Worm (Caenorhabditis elegans): ENCODE measurements around the gene T01D3.3.
A peak's percentile ranks its signal among the peaks of the same experiment; 100 is the strongest.

The T01D3.3 gene

DNA sequence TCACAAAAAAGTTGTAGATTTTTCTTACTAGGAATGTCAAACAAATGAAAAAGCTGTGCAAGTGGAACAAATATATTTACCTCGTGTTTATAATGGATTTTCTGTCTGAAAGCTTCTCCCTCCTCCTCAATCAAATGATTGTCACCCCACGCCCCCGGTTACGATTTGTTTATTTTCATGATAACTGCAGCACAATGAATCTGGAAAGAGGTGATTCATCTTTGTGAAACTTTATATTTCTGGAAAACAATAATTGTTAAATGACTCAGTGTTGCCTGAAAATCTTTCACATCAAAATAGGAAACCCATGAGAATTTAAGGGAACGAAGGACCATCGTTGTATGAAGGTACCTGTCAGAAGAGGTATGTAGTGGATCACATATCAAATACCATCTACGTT lies 44.6 kb downstream of the T01D3.3 start, which contains the start of gene F35E12.10:
F35E12.10 (minus strand) TSS at position 101 of the 400 bp plus-strand sequence.
- TF ChIP-seq aha-1 (tag) (peak; percentile 69), nhr-10 (tag; optimal IDR thresholded peaks at IDR 0.05) (no peak), lin-39 (tag; optimal IDR thresholded peaks at IDR 0.05) (no peak), unc-62 (GFP tag; optimal IDR thresholded peaks at IDR 0.05 in 1 of 2) (peak in 1 of 2 experiments; percentile 37), unc-62 (tag; optimal IDR thresholded peaks at IDR 0.05) (no peak)

ce11 chrV:13751811-13752210 lies 47.7 kb downstream of the T01D3.3 start, which contains the start of gene cld-9:
Gene cld-9, minus strand, starts transcription at chrV:13751891.
- TF ChIP-seq attf-4 (tag; optimal IDR thresholded peaks at IDR 0.05) (no peak), pqm-1 (tag; optimal IDR thresholded peaks at IDR 0.05) (peak; percentile 51), F26F4.8 (GFP tag; conservative IDR thresholded peaks at IDR 0.05) (no peak), ZK546.5 (tag; optimal IDR thresholded peaks at IDR 0.05) (no peak), nhr-28 (tag; optimal IDR thresholded peaks at IDR 0.05) (peak; percentile 0), dpl-1 (GFP tag; optimal IDR thresholded peaks at IDR 0.05) (no peak), egl-43 (GFP tag; IDR thresholded peaks at IDR 0.05) (no peak), D1046.2 (GFP tag; IDR thresholded peaks at IDR 0.05) (no peak), daf-8 (GFP tag; IDR thresholded peaks at IDR 0.05) (no peak), mxl-2 (GFP tag; conservative IDR thresholded peaks at IDR 0.05) (no peak), F37D6.2 (tag; optimal IDR thresholded peaks at IDR 0.05) (no peak), tra-1 (GFP tag; IDR thresholded peaks at IDR 0.05) (no peak), aly-2 (tag; optimal IDR thresholded peaks at IDR 0.05) (no peak), php-3 (GFP tag; IDR thresholded peaks at IDR 0.05) (0 out of 2 replicates have a peak, but pooled peaks have one; percentile 30), zag-1 (tag; optimal IDR thresholded peaks at IDR 0.05) (no peak), daf-19 (GFP tag; conservative IDR thresholded peaks at IDR 0.05) (no peak), nhr-6 (tag; optimal IDR thresholded peaks at IDR 0.05) (no peak), lin-15B (tag; optimal IDR thresholded peaks at IDR 0.05) (no peak), hlh-11 (tag; optimal IDR thresholded peaks at IDR 0.05) (peak; percentile 7), nhr-102 (tag; optimal IDR thresholded peaks at IDR 0.05) (no peak), daf-16 (GFP tag; optimal IDR thresholded peaks at IDR 0.05) (no peak), daf-16 (tag; optimal IDR thresholded peaks at IDR 0.05) (peak; percentile 63), dmd-6 (GFP tag; IDR thresholded peaks at IDR 0.05) (peak; percentile 65), lin-1 (GFP tag; IDR thresholded peaks at IDR 0.05) (no peak), zip-11 (GFP tag; IDR thresholded peaks at IDR 0.05) (no peak), nhr-77 (tag; optimal IDR thresholded peaks at IDR 0.05) (peak; percentile 28), ceh-62 (tag; optimal IDR thresholded peaks at IDR 0.05) (no peak), cey-2 (tag; optimal IDR thresholded peaks at IDR 0.05; ENCODE audit: borderline replicate concordance, insufficient read depth) (no peak), dve-1 (tag; optimal IDR thresholded peaks at IDR 0.05; ENCODE audit: insufficient read depth) (no peak)

ce11 chrV:13753481-13753880 lies 49.4 kb downstream of the T01D3.3 start, which contains the start of gene F20G2.1:
Gene F20G2.1, minus strand, starts transcription at chrV:13753581.
- TF ChIP-seq ces-1 (GFP tag; optimal IDR thresholded peaks at IDR 0.05) (no peak), mes-2 (tag; optimal IDR thresholded peaks at IDR 0.05; ENCODE audit: poor library complexity, severe bottlenecking) (no peak), zfp-2 (tag; optimal IDR thresholded peaks at IDR 0.05) (no peak), duxl-1 (tag; optimal IDR thresholded peaks at IDR 0.05; ENCODE audit: poor library complexity) (no peak), unc-130 (GFP tag; optimal IDR thresholded peaks at IDR 0.05) (no peak), mxl-2 (GFP tag; conservative IDR thresholded peaks at IDR 0.05) (no peak), ceh-82 (tag; optimal IDR thresholded peaks at IDR 0.05) (no peak), nhr-111 (GFP tag; optimal IDR thresholded peaks at IDR 0.05) (no peak), zag-1 (tag; optimal IDR thresholded peaks at IDR 0.05) (no peak)

Data from whole organism, L4 larva.